Worm (Caenorhabditis elegans) whole organism, young adult: ENCODE data around the gene F41G3.21.

Experiments
- D2030.7 ChIP-seq: fragments of 200-800 bp; sonication (Bioruptor generic); IDR thresholded peaks from 2 replicates; pipeline ENCODE4 v1.3.6; 2022; ENCODE audit warnings: missing genetic modification reagents, missing genetic modification characterization, missing compliant biosample characterization
- F23B12.7 ChIP-seq: sonication (generic microtip); optimal IDR thresholded peaks from 2 replicates; lab custom pipeline; 2017; ENCODE audit warnings: missing genetic modification characterization, mild to moderate bottlenecking, missing compliant biosample characterization, antibody characterized with exemption, moderate library complexity; ENCODE audit not compliant: insufficient read depth
- F33H1.4 ChIP-seq: fragments of 200-800 bp; sonication (Bioruptor generic); IDR thresholded peaks from 2 replicates; pipeline ENCODE4 v1.3.6; 2022; ENCODE audit warnings: missing genetic modification reagents, missing genetic modification characterization, missing compliant biosample characterization
- K11D2.4 ChIP-seq: fragments of 200-800 bp; sonication (Bioruptor generic); IDR thresholded peaks from 2 replicates; pipeline ENCODE4 v1.3.6; 2022; ENCODE audit warnings: missing genetic modification reagents, missing genetic modification characterization, missing compliant biosample characterization
- K12H6.12 ChIP-seq: fragments of 200-800 bp; sonication (Bioruptor generic); optimal IDR thresholded peaks from 2 replicates; lab custom pipeline; 2018; ENCODE audit warnings: mild to moderate bottlenecking, missing genetic modification characterization, missing compliant biosample characterization
- ZK185.1 ChIP-seq: sonication (generic microtip); optimal IDR thresholded peaks from 2 replicates; lab custom pipeline; 2016; ENCODE audit warnings: mild to moderate bottlenecking, missing genetic modification characterization, missing compliant biosample characterization; ENCODE audit not compliant: poor library complexity, severe bottlenecking
- athp-1 ChIP-seq: sonication (generic microtip); optimal IDR thresholded peaks from 2 replicates; lab custom pipeline; 2017; ENCODE audit warnings: mild to moderate bottlenecking, missing genetic modification characterization, missing compliant biosample characterization
- attf-3 ChIP-seq: fragments of 200-800 bp; sonication (Bioruptor generic); conservative IDR thresholded peaks from 2 replicates; pipeline ENCODE4 v1.3.6; 2022; ENCODE audit warnings: missing genetic modification reagents, missing genetic modification characterization, missing compliant biosample characterization
- attf-5 ChIP-seq: fragments of 200-800 bp; sonication (Bioruptor generic); optimal IDR thresholded peaks from 2 replicates; lab custom pipeline; 2018; ENCODE audit warnings: mild to moderate bottlenecking, missing genetic modification characterization, missing compliant biosample characterization
- attf-6 ChIP-seq: fragments of 200-800 bp; sonication (Bioruptor generic); IDR thresholded peaks from 2 replicates; pipeline ENCODE4 v1.3.6; 2022; ENCODE audit warnings: missing genetic modification reagents, missing genetic modification characterization, missing compliant biosample characterization
- ceh-100 ChIP-seq: fragments of 200-800 bp; sonication (Bioruptor generic); IDR thresholded peaks from 2 replicates; pipeline ENCODE4 v1.3.6; 2022; ENCODE audit warnings: missing genetic modification reagents, missing genetic modification characterization, missing compliant biosample characterization
- ceh-27 ChIP-seq: fragments of 200-800 bp; sonication (Bioruptor generic); optimal IDR thresholded peaks from 2 replicates; lab custom pipeline; 2018; ENCODE audit warnings: mild to moderate bottlenecking, missing genetic modification characterization, moderate library complexity, missing compliant biosample characterization
- ceh-58 ChIP-seq: fragments of 200-800 bp; sonication (Bioruptor generic); IDR thresholded peaks from 2 replicates; pipeline ENCODE4 v1.3.6; 2022; ENCODE audit warnings: missing genetic modification characterization, missing compliant biosample characterization
- dox-1 ChIP-seq: fragments of 200-800 bp; sonication (Bioruptor generic); IDR thresholded peaks from 2 replicates; pipeline ENCODE4 v1.3.6; 2022; ENCODE audit warnings: missing genetic modification reagents, missing genetic modification characterization, missing compliant biosample characterization
- ets-4 ChIP-seq: fragments of 200-800 bp; sonication (Bioruptor generic); optimal IDR thresholded peaks from 2 replicates; lab custom pipeline; 2018; ENCODE audit warnings: mild to moderate bottlenecking, missing genetic modification characterization, missing compliant biosample characterization
- hmg-1.2 ChIP-seq: fragments of 200-800 bp; sonication (Bioruptor generic); IDR thresholded peaks from 2 replicates; pipeline ENCODE4 v1.3.6; 2022; ENCODE audit warnings: missing genetic modification reagents, missing genetic modification characterization, missing compliant biosample characterization
- hrde-1 ChIP-seq: sonication (generic microtip); optimal IDR thresholded peaks from 2 replicates; lab custom pipeline; 2016; ENCODE audit warnings: missing genetic modification characterization, mild to moderate bottlenecking, missing compliant biosample characterization, moderate library complexity, missing genotype, missing genetic modification reagents, borderline replicate concordance
- lin-35 ChIP-seq, 3 experiments: fragments of 150-350 bp in 2 of 3; sonication (generic microtip) in 1 of 3; optimal IDR thresholded peaks; 2 replicates each; lab custom pipeline; 2014 to 2018; ENCODE audit warnings: missing biosample characterization in 3 of 3, missing genetic modification characterization in 3 of 3, missing genetic modification reagents in 3 of 3
- lin-40 ChIP-seq: sonication (generic microtip); optimal IDR thresholded peaks from 2 replicates; lab custom pipeline; 2016; ENCODE audit warnings: missing genetic modification characterization, mild to moderate bottlenecking, missing compliant biosample characterization, missing genotype, missing genetic modification reagents
- lir-1 ChIP-seq: fragments of 200-800 bp; sonication (Bioruptor generic); conservative IDR thresholded peaks from 2 replicates; pipeline ENCODE4 v1.3.6; 2022; ENCODE audit warnings: missing genetic modification reagents, missing genetic modification characterization, missing compliant biosample characterization
- madf-6 ChIP-seq: fragments of 200-800 bp; sonication (Bioruptor generic); IDR thresholded peaks from 2 replicates; pipeline ENCODE4 v1.3.6; 2022; ENCODE audit warnings: missing genetic modification reagents, missing genetic modification characterization, missing compliant biosample characterization
- mcd-1 ChIP-seq: fragments of 200-800 bp; sonication (Bioruptor generic); IDR thresholded peaks from 2 replicates; pipeline ENCODE4 v1.3.6; 2022; ENCODE audit warnings: missing genetic modification reagents, missing genetic modification characterization, missing compliant biosample characterization
- mxl-1 ChIP-seq: sonication (generic microtip); optimal IDR thresholded peaks from 2 replicates; lab custom pipeline; 2016; ENCODE audit warnings: missing genetic modification characterization, missing compliant biosample characterization
- nhr-80 ChIP-seq: sonication (generic microtip); optimal IDR thresholded peaks from 2 replicates; lab custom pipeline; 2016; ENCODE audit warnings: missing genetic modification characterization, missing compliant biosample characterization
- pbrm-1 ChIP-seq: fragments of 200-800 bp; sonication (Bioruptor generic); IDR thresholded peaks from 2 replicates; pipeline ENCODE4 v1.3.6; 2022; ENCODE audit warnings: missing genetic modification reagents, missing genetic modification characterization, missing compliant biosample characterization
- rcor-1 ChIP-seq: fragments of 200-800 bp; sonication (Bioruptor generic); IDR thresholded peaks from 2 replicates; pipeline ENCODE4 v1.3.6; 2022; ENCODE audit warnings: missing genetic modification reagents, missing genetic modification characterization, missing compliant biosample characterization
- sea-2 ChIP-seq: fragments of 200-800 bp; sonication (Bioruptor generic); IDR thresholded peaks from 2 replicates; pipeline ENCODE4 v1.3.6; 2022; ENCODE audit warnings: missing genetic modification characterization, missing compliant biosample characterization
- snpc-3.4 ChIP-seq: sonication (generic microtip); optimal IDR thresholded peaks from 2 replicates; lab custom pipeline; 2017; ENCODE audit warnings: missing genetic modification characterization, mild to moderate bottlenecking, missing compliant biosample characterization, antibody characterized with exemption, moderate library complexity, missing genotype, missing genetic modification reagents
- snpc-4 ChIP-seq, 5 experiments: fragments of 150-350 bp in 1 of 5; sonication (generic microtip) in 4 of 5; optimal IDR thresholded peaks; 2 replicates each; lab custom pipeline; 2014 to 2018; ENCODE audit warnings: missing genetic modification characterization in 5 of 5, missing biosample characterization in 3 of 5, antibody characterized with exemption in 2 of 5, mild to moderate bottlenecking in 2 of 5, missing compliant biosample characterization in 2 of 5, missing genotype in 2 of 5, moderate library complexity in 2 of 5, missing genetic modification reagents in 1 of 5
- tbx-9 ChIP-seq: sonication (generic microtip); optimal IDR thresholded peaks from 2 replicates; lab custom pipeline; 2016; ENCODE audit warnings: borderline replicate concordance, missing genetic modification characterization, inconsistent platforms, missing compliant biosample characterization
- tlf-1 ChIP-seq: fragments of 200-800 bp; sonication (Bioruptor generic); optimal IDR thresholded peaks from 2 replicates; lab custom pipeline; 2018; ENCODE audit warnings: mild to moderate bottlenecking, missing genetic modification characterization, missing compliant biosample characterization
- unc-130 ChIP-seq: sonication (generic microtip); optimal IDR thresholded peaks from 2 replicates; lab custom pipeline; 2016; ENCODE audit warnings: missing genetic modification reagents, missing genetic modification characterization, missing compliant biosample characterization
- unc-62 ChIP-seq: fragments of 150-350 bp; optimal IDR thresholded peaks from 2 replicates; lab custom pipeline; 2014; ENCODE audit warnings: missing biosample characterization, missing genetic modification reagents, missing genetic modification characterization
- ztf-18 ChIP-seq: sonication (generic microtip); optimal IDR thresholded peaks from 2 replicates; lab custom pipeline; 2016; ENCODE audit warnings: missing genotype, mild to moderate bottlenecking, missing genetic modification characterization, missing compliant biosample characterization
- ztf-25 ChIP-seq: fragments of 200-800 bp; sonication (Bioruptor generic); IDR thresholded peaks from 2 replicates; pipeline ENCODE4 v1.3.6; 2022; ENCODE audit warnings: missing genetic modification reagents, missing genetic modification characterization, missing compliant biosample characterization

F41G3.21 gene

DNA sequence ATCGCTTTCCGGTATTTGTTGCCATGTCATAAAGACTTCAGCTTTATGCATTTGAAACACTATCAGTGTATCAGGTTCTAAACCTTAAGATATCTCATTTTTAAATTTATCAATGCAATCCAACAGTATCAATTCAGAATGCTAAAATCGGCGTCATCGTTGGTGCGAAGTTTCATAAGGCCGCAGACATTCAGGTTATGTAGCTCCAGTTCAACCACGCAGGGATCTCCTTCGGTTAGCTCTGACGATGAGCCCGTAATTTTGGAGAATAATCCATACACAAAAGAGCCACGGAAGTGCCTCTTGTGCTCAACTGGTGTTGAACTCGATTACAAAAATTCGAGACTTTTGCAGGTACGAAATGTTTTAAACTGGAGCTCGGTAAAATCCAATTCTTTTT lies 16.7 kb downstream of the F41G3.21 start, which contains the start of gene mrps-18.C (continued):
- TF ChIP-seq ceh-58 (GFP tag; lab: Robert Waterston, UW) (no peak), K11D2.4 (GFP tag; lab: Robert Waterston, UW) (no peak), athp-1 (tag; lab: Kevin White, UChicago) (peak; percentile 22), madf-6 (GFP tag; lab: Robert Waterston, UW) (peak; percentile 47)
- TF ChIP-seq, all 124 proteins: peak for 9

DNA sequence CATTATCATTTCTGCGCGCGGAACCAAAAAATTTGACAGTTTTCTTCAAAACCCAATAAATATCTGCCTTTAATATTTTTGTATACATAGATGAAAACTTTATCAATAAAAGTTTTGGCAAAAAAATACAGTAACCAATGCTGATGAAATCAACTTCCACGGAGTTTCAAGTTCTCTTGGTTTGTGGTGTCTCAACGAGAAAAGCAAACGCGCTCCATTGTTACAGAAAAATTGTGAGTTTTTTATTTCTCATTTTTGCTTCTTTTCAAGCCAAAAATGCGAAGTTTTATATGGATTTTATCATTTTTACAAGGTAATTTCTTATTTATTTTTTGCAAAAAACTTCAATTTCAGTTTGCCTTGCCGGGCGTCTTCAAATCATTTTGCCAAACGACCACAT lies 18.1 kb downstream of the F41G3.21 start, which contains the start of gene T14B4.3:
T14B4.3 (plus strand) TSS at position 264 of the 400 bp plus-strand sequence.
- TF ChIP-seq unc-62 (no peak), hrde-1 (tag; lab: Kevin White, UChicago) (no peak), K12H6.12 (tag; lab: Kevin White, UChicago) (peak; percentile 22), lin-40 (tag; lab: Kevin White, UChicago) (no peak), snpc-4 (GFP tag; optimal IDR thresholded peaks at IDR 0.05; lab: Kevin White, UChicago) (no peak), snpc-4 (tag; optimal IDR thresholded peaks at IDR 0.05; lab: Kevin White, UChicago) (peak in 1 of 4 experiments; percentile 20), ztf-18 (peak; percentile 32), tbx-9 (tag; lab: Kevin White, UChicago) (no peak), mcd-1 (GFP tag; lab: Robert Waterston, UW) (peak; percentile 92), D2030.7 (peak; percentile 50), attf-6 (no peak), attf-3 (GFP tag; lab: Robert Waterston, UW) (peak; percentile 56; the same call in 1 of the 2 replicates), rcor-1 (GFP tag; lab: Robert Waterston, UW) (peak; percentile 27; the same call in 1 of the 2 replicates), pbrm-1 (GFP tag; lab: Robert Waterston, UW) (no peak), hmg-1.2 (peak; percentile 64), ZK185.1 (tag; lab: Kevin White, UChicago) (peak; percentile 24), lin-35 (GFP tag; optimal IDR thresholded peaks at IDR 0.05; lab: Kevin White, UChicago) (no peak), F23B12.7 (tag; lab: Kevin White, UChicago) (peak; percentile 78), ets-4 (GFP tag; lab: Kevin White, UChicago) (no peak), mxl-1 (tag; lab: Kevin White, UChicago) (no peak), unc-130 (GFP tag; lab: Kevin White, UChicago) (peak; percentile 38), ztf-25 (GFP tag; lab: Robert Waterston, UW) (no peak), dox-1 (GFP tag; lab: Robert Waterston, UW) (no peak; the same call in 1 of the 2 replicates), sea-2 (GFP tag; lab: Robert Waterston, UW) (no peak), ceh-100 (peak; percentile 97), attf-5 (GFP tag; lab: Kevin White, UChicago) (peak; percentile 67), lir-1 (GFP tag; lab: Robert Waterston, UW) (0 out of 2 replicates have a peak, but pooled peaks have one; percentile 24), ceh-27 (GFP tag; lab: Kevin White, UChicago) (peak; percentile 53), snpc-3.4 (peak; percentile 20), tlf-1 (GFP tag; lab: Kevin White, UChicago) (no peak), athp-1 (tag; lab: Kevin White, UChicago) (no peak), nhr-80 (tag; lab: Kevin White, UChicago) (peak; percentile 26), F33H1.4 (GFP tag; lab: Robert Waterston, UW) (peak; percentile 25; the same call in 1 of the 2 replicates)
- TF ChIP-seq, all 124 proteins: peak for 18
